Worm (Caenorhabditis elegans): ENCODE results near the gene parn-2.
A peak's percentile ranks its signal among the peaks of the same experiment; 100 is the strongest.

The parn-2 gene

DNA sequence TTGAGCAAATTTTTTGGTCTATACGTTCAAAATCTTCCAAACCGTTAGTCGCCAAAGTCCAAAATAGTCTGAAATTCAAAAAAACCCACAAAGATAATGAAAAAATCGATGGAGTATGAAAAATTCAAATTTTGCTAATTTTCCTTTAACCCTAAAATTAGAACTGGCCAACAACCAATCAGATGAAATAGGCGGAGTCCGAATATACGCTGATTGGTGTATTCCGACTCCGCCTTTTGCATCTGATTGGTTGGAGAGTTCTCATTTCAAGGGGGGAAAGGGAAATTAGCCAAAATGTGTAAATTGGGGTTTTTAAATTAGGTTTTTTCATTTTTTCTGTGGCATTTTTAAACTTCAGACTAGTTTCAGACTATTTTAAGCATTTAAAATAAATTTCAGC lies 51.8 kb downstream of the parn-2 start:
- TF ChIP-seq pax-1 (tag; optimal IDR thresholded peaks at IDR 0.05) (no peak), rnt-1 (tag; optimal IDR thresholded peaks at IDR 0.05) (no peak), lin-11 (tag; optimal IDR thresholded peaks at IDR 0.05) (no peak), ceh-6 (GFP tag; optimal IDR thresholded peaks at IDR 0.05) (no peak), Y22D7AL.16 (tag; optimal IDR thresholded peaks at IDR 0.05) (no peak), pha-4 (tag; optimal IDR thresholded peaks at IDR 0.05) (no peak), nfya-1 (tag; optimal IDR thresholded peaks at IDR 0.05) (peak; percentile 91)

DNA sequence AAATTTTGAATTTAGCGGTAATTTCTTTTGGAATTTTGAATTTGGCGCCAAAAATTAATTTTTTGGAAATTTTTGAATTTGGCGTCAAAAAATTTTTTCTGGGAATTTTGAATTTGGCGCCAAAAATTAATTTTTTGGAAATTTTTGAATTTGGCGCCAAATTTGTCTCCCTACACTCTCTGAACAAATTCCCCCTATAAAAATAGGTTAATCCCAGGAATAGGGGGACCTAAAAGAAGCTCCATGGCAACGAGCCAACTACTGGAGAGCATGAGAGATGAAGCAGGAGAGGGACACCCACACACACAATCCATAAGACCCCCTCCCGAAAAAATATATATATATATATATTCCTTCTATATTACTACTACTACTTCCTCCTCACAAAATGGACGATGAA lies 53.5 kb downstream of the parn-2 start, which contains the start of gene aqp-12:
Gene aqp-12 (plus strand): TSS at position 301 of the 400 bp plus-strand sequence.
- TF ChIP-seq elt-4 (tag; optimal IDR thresholded peaks at IDR 0.05) = no peak
- no peak for TF ChIP-seq hlh-6 (tag; optimal IDR thresholded peaks at IDR 0.05)
- no peak for TF ChIP-seq sdc-2 (tag; optimal IDR thresholded peaks at IDR 0.05)
- no peak for TF ChIP-seq hlh-15 (tag; optimal IDR thresholded peaks at IDR 0.05)
- no peak for TF ChIP-seq unc-86 (tag; optimal IDR thresholded peaks at IDR 0.05)
- TF ChIP-seq ceh-6 (GFP tag; optimal IDR thresholded peaks at IDR 0.05) = no peak
- TF ChIP-seq elt-2 (tag; optimal IDR thresholded peaks at IDR 0.05) = no peak
- no peak for TF ChIP-seq fkh-6 (tag; optimal IDR thresholded peaks at IDR 0.05)

DNA sequence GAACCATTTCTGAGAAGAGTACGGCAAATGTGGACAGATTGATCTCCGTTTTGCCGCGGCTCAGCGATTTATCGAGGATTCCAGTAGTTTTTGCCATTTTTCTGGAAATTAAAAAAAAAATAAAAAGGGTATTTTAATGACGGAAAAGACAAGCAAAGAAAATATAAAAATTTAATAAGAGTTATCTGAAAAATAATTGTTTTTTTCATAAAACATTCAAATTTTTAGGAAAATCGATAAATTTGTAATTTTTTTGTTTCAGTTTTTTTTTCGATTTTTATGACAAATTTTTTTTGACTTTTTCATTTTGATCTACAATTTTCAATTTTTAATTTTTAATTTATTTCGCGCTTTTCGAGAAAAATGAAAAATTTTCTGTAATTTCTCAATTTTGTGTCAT lies 54.1 kb downstream of the parn-2 start, which contains the start of gene trpp-5:
Gene trpp-5 (minus strand): TSS at position 101 of the 400 bp plus-strand sequence.
- no peak for TF ChIP-seq Y22D7AL.16 (tag; optimal IDR thresholded peaks at IDR 0.05)
- TF ChIP-seq zip-5 (tag; optimal IDR thresholded peaks at IDR 0.05) = no peak
- TF ChIP-seq unc-42 (tag; optimal IDR thresholded peaks at IDR 0.05) = no peak
- no peak for TF ChIP-seq mec-3 (tag; optimal IDR thresholded peaks at IDR 0.05; ENCODE audit: borderline replicate concordance)
- no peak for TF ChIP-seq ceh-24 (tag; optimal IDR thresholded peaks at IDR 0.05)
- TF ChIP-seq rnt-1 (tag; optimal IDR thresholded peaks at IDR 0.05) = no peak
- TF ChIP-seq pat-9 (tag; optimal IDR thresholded peaks at IDR 0.05) = no peak
- no peak for TF ChIP-seq sdc-2 (tag; optimal IDR thresholded peaks at IDR 0.05)
- no peak for TF ChIP-seq hlh-30 (tag; optimal IDR thresholded peaks at IDR 0.05; ENCODE audit: insufficient read depth)
- no peak for TF ChIP-seq F13H6.1 (tag; optimal IDR thresholded peaks at IDR 0.05)
- TF ChIP-seq hlh-8 (tag; optimal IDR thresholded peaks at IDR 0.05) = no peak
- no peak for TF ChIP-seq pag-3 (tag; optimal IDR thresholded peaks at IDR 0.05; ENCODE audit: borderline replicate concordance)
- TF ChIP-seq hlh-13 (GFP tag; optimal IDR thresholded peaks at IDR 0.05) = no peak
- TF ChIP-seq eyg-1 (tag; optimal IDR thresholded peaks at IDR 0.05) = no peak
- no peak for TF ChIP-seq madf-2 (tag; optimal IDR thresholded peaks at IDR 0.05)
- TF ChIP-seq nhr-232 (tag; optimal IDR thresholded peaks at IDR 0.05) = no peak
- no peak for TF ChIP-seq nfya-1 (tag; optimal IDR thresholded peaks at IDR 0.05)
- no peak for TF ChIP-seq elt-2 (tag; optimal IDR thresholded peaks at IDR 0.05)
- TF ChIP-seq hlh-15 (tag; optimal IDR thresholded peaks at IDR 0.05) = no peak
